Worm (Caenorhabditis elegans) whole organism, L3 larva: ENCODE data around the gene aak-1.

Experiments
- R02D3.7 ChIP-seq: fragments of 150-350 bp; optimal IDR thresholded peaks from 2 replicates; lab custom pipeline; 2014; ENCODE audit warnings: missing biosample characterization, missing genetic modification characterization
- ZK546.5 ChIP-seq: sonication (generic microtip); optimal IDR thresholded peaks from 2 replicates; lab custom pipeline; 2017; ENCODE audit warnings: missing biosample characterization, missing genetic modification characterization
- aly-2 ChIP-seq: fragments of 150-350 bp; optimal IDR thresholded peaks from 2 replicates; lab custom pipeline; 2014; ENCODE audit warnings: missing biosample characterization, missing genetic modification characterization
- ama-1 ChIP-seq: fragments of 150-350 bp; optimal IDR thresholded peaks from 2 replicates; lab custom pipeline; 2018
- ceh-16 ChIP-seq: sonication (generic microtip); optimal IDR thresholded peaks from 2 replicates; lab custom pipeline; 2017; ENCODE audit warnings: missing biosample characterization, missing genetic modification characterization
- ceh-28 ChIP-seq: fragments of 150-350 bp; optimal IDR thresholded peaks from 2 replicates; lab custom pipeline; 2014; ENCODE audit warnings: missing biosample characterization, missing genetic modification reagents, missing genetic modification characterization
- ceh-82 ChIP-seq: fragments of 150-350 bp; optimal IDR thresholded peaks from 2 replicates; lab custom pipeline; 2014; ENCODE audit warnings: missing biosample characterization, missing genetic modification characterization
- ceh-9 ChIP-seq: sonication (generic microtip); optimal IDR thresholded peaks from 2 replicates; lab custom pipeline; 2018; ENCODE audit warnings: missing biosample characterization, missing genetic modification characterization
- daf-12 ChIP-seq: fragments of 150-350 bp; optimal IDR thresholded peaks from 2 replicates; lab custom pipeline; 2014; ENCODE audit warnings: missing biosample characterization, missing genetic modification reagents, missing genetic modification characterization
- egl-27 ChIP-seq: sonication (generic microtip); optimal IDR thresholded peaks from 4 replicates; lab custom pipeline; 2017; ENCODE audit warnings: missing biosample characterization, missing genetic modification reagents, missing genetic modification characterization
- egl-5 ChIP-seq: fragments of 150-350 bp; optimal IDR thresholded peaks from 2 replicates; lab custom pipeline; 2017; ENCODE audit warnings: missing biosample characterization, missing genetic modification reagents, missing genetic modification characterization, inconsistent platforms
- elt-1 ChIP-seq: fragments of 150-350 bp; optimal IDR thresholded peaks from 2 replicates; lab custom pipeline; 2014; ENCODE audit warnings: missing biosample characterization, missing genetic modification characterization
- elt-2 ChIP-seq: sonication (generic microtip); optimal IDR thresholded peaks from 2 replicates; lab custom pipeline; 2016; ENCODE audit warnings: missing genetic modification reagents, mild to moderate bottlenecking, missing genetic modification characterization, missing compliant biosample characterization
- elt-3 ChIP-seq, 3 experiments: fragments of 150-350 bp in 1 of 3; sonication (generic microtip) in 2 of 3; optimal IDR thresholded peaks; 2 replicates in 2 of 3; 4 replicates in 1 of 3; lab custom pipeline; 2014 to 2017; ENCODE audit warnings: missing biosample characterization in 3 of 3, missing genetic modification characterization in 3 of 3
- eor-1 ChIP-seq, 2 experiments: fragments of 150-350 bp; optimal IDR thresholded peaks; 2 replicates each; lab custom pipeline; 2014 to 2018; ENCODE audit warnings: missing biosample characterization in 2 of 2, missing genetic modification characterization in 2 of 2
- fkh-10 ChIP-seq: sonication (generic microtip); optimal IDR thresholded peaks from 2 replicates; lab custom pipeline; 2017; ENCODE audit warnings: missing biosample characterization, missing genetic modification reagents, missing genetic modification characterization
- fkh-2 ChIP-seq: fragments of 150-350 bp; optimal IDR thresholded peaks from 2 replicates; lab custom pipeline; 2014; ENCODE audit warnings: missing biosample characterization, missing genetic modification reagents, missing genetic modification characterization
- fos-1 ChIP-seq: fragments of 150-350 bp; optimal IDR thresholded peaks from 2 replicates; lab custom pipeline; 2014; ENCODE audit warnings: missing biosample characterization, missing genetic modification characterization
- hmg-11 ChIP-seq: sonication (generic microtip); optimal IDR thresholded peaks from 2 replicates; lab custom pipeline; 2016; ENCODE audit warnings: missing genetic modification characterization, missing compliant biosample characterization
- jun-1 ChIP-seq: fragments of 150-350 bp; optimal IDR thresholded peaks from 2 replicates; lab custom pipeline; 2014; ENCODE audit warnings: missing biosample characterization, missing genetic modification reagents, missing genetic modification characterization
- lin-15B ChIP-seq: fragments of 150-350 bp; optimal IDR thresholded peaks from 2 replicates; lab custom pipeline; 2014; ENCODE audit warnings: missing biosample characterization, missing genetic modification characterization
- lin-39 ChIP-seq: fragments of 150-350 bp; optimal IDR thresholded peaks from 2 replicates; lab custom pipeline; 2018; ENCODE audit warnings: missing biosample characterization, missing genetic modification reagents, missing genetic modification characterization
- lsy-12 ChIP-seq: sonication (generic microtip); optimal IDR thresholded peaks from 2 replicates; lab custom pipeline; 2016; ENCODE audit warnings: mild to moderate bottlenecking, missing genetic modification characterization, missing compliant biosample characterization
- mdl-1 ChIP-seq: fragments of 150-350 bp; optimal IDR thresholded peaks from 2 replicates; lab custom pipeline; 2014; ENCODE audit warnings: missing biosample characterization, missing genetic modification characterization
- mml-1 ChIP-seq: fragments of 150-350 bp; sonication (generic microtip); optimal IDR thresholded peaks from 3 replicates; lab custom pipeline; 2014; ENCODE audit warnings: missing biosample characterization, missing genetic modification characterization
- nhr-11 ChIP-seq: fragments of 150-350 bp; optimal IDR thresholded peaks from 2 replicates; lab custom pipeline; 2014; ENCODE audit warnings: missing biosample characterization, missing genetic modification characterization
- nhr-12 ChIP-seq: fragments of 150-350 bp; optimal IDR thresholded peaks from 2 replicates; lab custom pipeline; 2014; ENCODE audit warnings: missing biosample characterization, missing genetic modification characterization
- nhr-23 ChIP-seq: fragments of 150-350 bp; optimal IDR thresholded peaks from 2 replicates; lab custom pipeline; 2014; ENCODE audit warnings: missing biosample characterization, missing genetic modification reagents, missing genetic modification characterization
- nhr-237 ChIP-seq: fragments of 150-350 bp; optimal IDR thresholded peaks from 2 replicates; lab custom pipeline; 2014; ENCODE audit warnings: missing biosample characterization, missing genetic modification characterization
- nhr-25 ChIP-seq: sonication (generic microtip); optimal IDR thresholded peaks from 2 replicates; lab custom pipeline; 2017; ENCODE audit warnings: missing biosample characterization, missing genetic modification characterization
- nhr-28 ChIP-seq: fragments of 150-350 bp; optimal IDR thresholded peaks from 2 replicates; lab custom pipeline; 2014; ENCODE audit warnings: missing biosample characterization, missing genetic modification characterization
- nhr-43 ChIP-seq: sonication (generic microtip); optimal IDR thresholded peaks from 2 replicates; lab custom pipeline; 2016; ENCODE audit warnings: mild to moderate bottlenecking, missing genetic modification characterization, missing compliant biosample characterization; ENCODE audit not compliant: poor library complexity, severe bottlenecking
- nhr-76 ChIP-seq: fragments of 150-350 bp; sonication (generic microtip); optimal IDR thresholded peaks from 5 replicates; lab custom pipeline; 2014; ENCODE audit warnings: missing biosample characterization, missing genetic modification characterization
- nhr-77 ChIP-seq: fragments of 150-350 bp; optimal IDR thresholded peaks from 2 replicates; lab custom pipeline; 2014; ENCODE audit warnings: missing biosample characterization, missing genetic modification characterization
- pha-4 ChIP-seq: fragments of 150-350 bp; optimal IDR thresholded peaks from 2 replicates; lab custom pipeline; 2014; ENCODE audit warnings: missing biosample characterization, missing genetic modification reagents, missing genetic modification characterization
- pqm-1 ChIP-seq: fragments of 150-350 bp; optimal IDR thresholded peaks from 2 replicates; lab custom pipeline; 2017; ENCODE audit warnings: missing biosample characterization, missing genetic modification characterization, inconsistent platforms
- sea-2 ChIP-seq: fragments of 150-350 bp; sonication (generic microtip); optimal IDR thresholded peaks from 4 replicates; lab custom pipeline; 2014; ENCODE audit warnings: missing biosample characterization, missing genetic modification reagents, missing genetic modification characterization
- skn-1 ChIP-seq: fragments of 150-350 bp; optimal IDR thresholded peaks from 2 replicates; lab custom pipeline; 2014; ENCODE audit warnings: missing biosample characterization, missing genetic modification characterization
- snpc-4 ChIP-seq: fragments of 150-350 bp; optimal IDR thresholded peaks from 2 replicates; lab custom pipeline; 2014; ENCODE audit warnings: missing biosample characterization, missing genetic modification characterization
- tbx-2 ChIP-seq: sonication (generic microtip); optimal IDR thresholded peaks from 2 replicates; lab custom pipeline; 2016; ENCODE audit warnings: mild to moderate bottlenecking, missing genetic modification characterization, missing compliant biosample characterization
- unc-62 ChIP-seq: fragments of 150-350 bp; sonication (generic microtip); optimal IDR thresholded peaks from 4 replicates; lab custom pipeline; 2014; ENCODE audit warnings: missing biosample characterization, missing genetic modification reagents, missing genetic modification characterization
- zag-1 ChIP-seq: fragments of 150-350 bp; optimal IDR thresholded peaks from 2 replicates; lab custom pipeline; 2014; ENCODE audit warnings: missing biosample characterization, missing genetic modification characterization
- ztf-11 ChIP-seq: fragments of 150-350 bp; optimal IDR thresholded peaks from 2 replicates; lab custom pipeline; 2014; ENCODE audit warnings: missing biosample characterization, missing genetic modification characterization
- ztf-4 ChIP-seq: fragments of 150-350 bp; optimal IDR thresholded peaks from 2 replicates; lab custom pipeline; 2014; ENCODE audit warnings: missing biosample characterization, missing genetic modification characterization

Gene aak-1

DNA sequence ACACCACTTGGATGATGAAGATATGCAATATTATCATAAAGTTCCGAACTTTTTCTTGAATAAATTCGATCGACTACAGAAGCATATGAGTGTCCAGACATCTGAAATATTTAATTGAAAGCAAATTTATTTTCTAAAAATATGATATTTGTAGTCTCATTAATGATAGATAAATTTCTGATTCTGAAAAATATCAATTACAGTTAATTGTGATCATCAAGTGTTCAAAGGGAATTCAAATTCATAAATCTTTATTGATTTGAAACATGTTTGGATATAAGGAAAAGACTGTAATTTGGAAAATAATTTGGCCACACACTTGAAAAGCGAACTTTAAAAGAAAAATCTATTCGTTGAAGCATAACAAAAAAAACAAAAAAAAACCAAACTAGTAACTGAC is 46.4 kb upstream of the aak-1 start, which contains the start of gene F54F2.7:
F54F2.7 (minus strand) TSS at position 101 of the 400 bp plus-strand sequence.
- TF ChIP-seq nhr-76 (tag; lab: Kevin White, UChicago) (no peak), nhr-23 (no peak), skn-1 (tag; lab: Kevin White, UChicago) (no peak), lin-15B (tag; lab: Kevin White, UChicago) (no peak), fkh-10 (no peak), egl-5 (tag; lab: Kevin White, UChicago) (no peak), mdl-1 (tag; lab: Kevin White, UChicago) (no peak), ztf-4 (tag; lab: Kevin White, UChicago) (no peak), elt-3 (tag; optimal IDR thresholded peaks at IDR 0.05; lab: Kevin White, UChicago) (no peak), nhr-12 (tag; lab: Kevin White, UChicago) (no peak), nhr-237 (tag; lab: Kevin White, UChicago) (no peak), sea-2 (no peak), fos-1 (tag; lab: Kevin White, UChicago) (no peak), lin-39 (tag; lab: Kevin White, UChicago) (no peak), elt-1 (tag; lab: Kevin White, UChicago) (no peak), daf-12 (tag; lab: Kevin White, UChicago) (no peak), pqm-1 (tag; lab: Kevin White, UChicago) (no peak)

DNA sequence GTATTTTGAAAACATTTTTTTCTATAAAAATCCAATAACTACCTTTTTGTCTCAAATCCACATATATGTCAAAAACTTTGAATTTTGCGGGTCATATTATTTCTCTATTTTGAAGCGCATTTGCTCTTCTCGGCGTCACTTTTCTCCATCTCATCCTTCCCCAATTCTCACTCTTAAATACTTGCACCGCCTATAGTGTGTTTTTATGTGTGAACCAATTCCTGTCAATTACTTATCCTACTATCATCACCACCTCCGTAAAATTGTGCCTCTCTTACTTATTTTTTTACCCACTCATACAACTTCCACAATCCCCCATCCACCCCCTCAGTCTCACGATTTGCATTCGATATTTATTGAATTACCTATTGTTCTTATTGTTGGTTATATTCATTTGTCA is 44.9 kb upstream of the aak-1 start:
- no peak for TF ChIP-seq fos-1 (tag; lab: Kevin White, UChicago)
- TF ChIP-seq ZK546.5 (tag; lab: Kevin White, UChicago): no peak
- TF ChIP-seq ceh-16 (tag; lab: Kevin White, UChicago): no peak
- TF ChIP-seq egl-5 (tag; lab: Kevin White, UChicago): no peak
- no peak for TF ChIP-seq sea-2
- no peak for TF ChIP-seq egl-27
- TF ChIP-seq skn-1 (tag; lab: Kevin White, UChicago): no peak
- no peak for TF ChIP-seq jun-1 (tag; lab: Kevin White, UChicago)
- no peak for TF ChIP-seq hmg-11 (tag; lab: Kevin White, UChicago)
- no peak for TF ChIP-seq ceh-82 (tag; lab: Kevin White, UChicago)
- no peak for TF ChIP-seq tbx-2
- no peak for TF ChIP-seq R02D3.7 (tag; lab: Kevin White, UChicago)
- TF ChIP-seq nhr-28: no peak
- TF ChIP-seq pha-4: no peak
- no peak for TF ChIP-seq nhr-77
- TF ChIP-seq nhr-11 (tag; lab: Kevin White, UChicago): no peak
- no peak for TF ChIP-seq ceh-28 (tag; lab: Kevin White, UChicago)

DNA sequence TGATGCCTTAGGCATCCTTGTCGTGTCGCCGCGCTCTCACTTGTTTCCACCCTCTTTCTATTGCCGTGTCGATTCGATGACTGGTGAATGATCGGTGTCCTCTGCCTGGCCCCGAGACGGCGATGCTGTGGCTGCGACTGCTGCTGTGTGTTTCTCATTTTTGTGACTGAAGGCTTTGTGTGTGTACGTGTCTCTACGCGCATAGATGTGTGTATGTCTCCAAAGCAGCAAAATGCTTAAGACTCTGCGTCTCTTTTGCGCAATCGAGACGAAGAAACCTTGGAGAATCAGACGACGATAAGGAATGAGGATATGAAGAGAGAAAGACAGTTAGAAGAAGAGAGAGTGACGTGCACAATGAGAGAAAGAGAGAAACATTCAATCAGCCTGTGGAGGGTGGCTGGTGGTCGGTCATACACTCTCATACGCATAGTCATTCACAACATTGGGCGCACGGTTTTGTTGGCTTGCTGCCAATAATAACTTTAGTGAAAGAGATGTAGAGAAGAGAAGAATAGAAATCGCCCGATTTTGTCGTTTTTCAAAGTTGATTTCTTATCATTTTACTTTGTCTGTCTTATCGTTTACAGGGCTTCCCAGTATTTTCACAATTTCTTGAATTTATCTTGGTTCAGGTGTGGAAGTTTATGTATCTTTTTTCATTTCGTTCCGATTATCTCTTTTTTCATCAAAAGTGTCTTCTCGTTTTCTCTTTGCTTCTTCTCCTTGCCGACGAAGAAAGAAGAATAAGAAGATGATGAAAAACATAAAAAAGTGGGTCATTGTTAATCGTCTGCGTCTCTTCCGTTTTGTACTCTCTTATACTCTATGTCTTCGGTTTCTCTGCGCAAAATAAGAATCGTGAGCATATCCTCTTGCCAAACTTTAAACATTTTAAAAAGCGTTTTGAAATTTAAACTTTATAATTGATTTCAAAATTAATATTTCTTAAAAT is 41.3 kb upstream of the aak-1 start:
- TF ChIP-seq ztf-4 (tag; lab: Kevin White, UChicago): peak; percentile 70
- peak; percentile 84 for TF ChIP-seq egl-5 (tag; lab: Kevin White, UChicago)
- TF ChIP-seq daf-12 (tag; lab: Kevin White, UChicago): peak; percentile 41
- peak; percentile 75 for TF ChIP-seq ceh-82 (tag; lab: Kevin White, UChicago)
- peak; percentile 82 for TF ChIP-seq fkh-10
- peak; percentile 70 for TF ChIP-seq nhr-43 (tag; lab: Kevin White, UChicago)
- peak; percentile 98 for TF ChIP-seq nhr-23
- peak; percentile 97 for TF ChIP-seq lin-39 (tag; lab: Kevin White, UChicago)
- TF ChIP-seq ceh-28 (tag; lab: Kevin White, UChicago): peak; percentile 93
- TF ChIP-seq nhr-237 (tag; lab: Kevin White, UChicago): no peak
- peak; percentile 50 for TF ChIP-seq ceh-9 (tag; lab: Kevin White, UChicago)
- TF ChIP-seq hmg-11 (tag; lab: Kevin White, UChicago): peak; percentile 74
- peak; percentile 93 for TF ChIP-seq elt-2 (tag; lab: Kevin White, UChicago)
- peak; percentile 92 for TF ChIP-seq tbx-2
- peak; percentile 99 for TF ChIP-seq pha-4
- TF ChIP-seq eor-1 (tag; optimal IDR thresholded peaks at IDR 0.05; lab: Kevin White, UChicago): peak in 1 of 2 experiments; percentile 75
- TF ChIP-seq ama-1 (lab: Kevin White, UChicago): peak; percentile 90
- TF ChIP-seq aly-2 (tag; lab: Kevin White, UChicago): peak; percentile 89
- TF ChIP-seq nhr-28: peak; percentile 16
- TF ChIP-seq lin-15B (tag; lab: Kevin White, UChicago): peak; percentile 74
- TF ChIP-seq R02D3.7 (tag; lab: Kevin White, UChicago): peak; percentile 77
- peak; percentile 40 for TF ChIP-seq mml-1 (tag; lab: Kevin White, UChicago)
- peak; percentile 99 for TF ChIP-seq nhr-25 (tag; lab: Kevin White, UChicago)
- no peak for TF ChIP-seq ztf-11 (tag; lab: Kevin White, UChicago)
- TF ChIP-seq unc-62 (GFP tag; lab: Kevin White, UChicago): peak; percentile 99
- peak; percentile 91 for TF ChIP-seq lsy-12 (tag; lab: Kevin White, UChicago)
- TF ChIP-seq snpc-4 (tag; lab: Kevin White, UChicago): peak; percentile 88
- TF ChIP-seq nhr-11 (tag; lab: Kevin White, UChicago): peak; percentile 98
- peak; percentile 72 for TF ChIP-seq fos-1 (tag; lab: Kevin White, UChicago)
- TF ChIP-seq sea-2: peak; percentile 86
- TF ChIP-seq fkh-2 (tag; lab: Kevin White, UChicago): no peak
- peak; percentile 82 for TF ChIP-seq zag-1 (tag; lab: Kevin White, UChicago)
- peak in 1 of 3 experiments; percentile 69 for TF ChIP-seq elt-3 (tag; optimal IDR thresholded peaks at IDR 0.05; lab: Kevin White, UChicago)
- peak; percentile 62 for TF ChIP-seq pqm-1 (tag; lab: Kevin White, UChicago)
- TF ChIP-seq ZK546.5 (tag; lab: Kevin White, UChicago): no peak
- TF ChIP-seq mdl-1 (tag; lab: Kevin White, UChicago): peak; percentile 95
- TF ChIP-seq egl-27: peak; percentile 91
